ENCODE assay signal across 4 worm cellular contexts in the genomic region with DNA sequence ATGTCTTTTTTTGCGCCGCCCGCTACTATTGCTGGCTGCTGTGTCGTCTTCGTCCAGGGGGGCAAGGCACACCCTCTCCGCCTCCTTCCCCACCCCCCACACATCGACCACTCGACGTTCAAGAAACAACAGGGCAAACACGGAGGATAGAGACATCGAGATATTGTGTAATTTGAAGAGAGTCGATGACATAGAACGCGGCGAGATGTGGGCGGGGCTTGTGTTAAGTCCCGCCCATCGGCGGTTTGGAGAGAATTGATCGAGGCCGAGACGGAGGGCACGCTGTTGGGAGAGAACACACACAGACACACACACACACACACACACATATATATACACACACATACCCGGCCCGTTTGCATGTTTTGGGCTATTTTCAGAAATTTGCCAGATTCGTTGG.
A peak's percentile ranks its signal among the peaks of the same experiment; 100 is the strongest.
TF ChIP-seq lines count a peak whose summit lies in the region.

No protein-coding gene starts in this region.

TF ChIP-seq in whole organism, L2 larva, 48 proteins besides CTCF, POLR2A, EP300 and RAD21 (continued from another document):
- TF ChIP-seq unc-39 (tag; optimal IDR thresholded peaks at IDR 0.05; lab: Kevin White, UChicago) (no peak), nhr-21 (tag; optimal IDR thresholded peaks at IDR 0.05; lab: Kevin White, UChicago) (peak; percentile 49), sma-3 (GFP tag; optimal IDR thresholded peaks at IDR 0.05; lab: Kevin White, UChicago) (peak; percentile 74), sem-4 (tag; optimal IDR thresholded peaks at IDR 0.05; lab: Kevin White, UChicago) (peak; percentile 15), nhr-237 (tag; optimal IDR thresholded peaks at IDR 0.05; lab: Kevin White, UChicago) (no peak), nhr-25 (tag; optimal IDR thresholded peaks at IDR 0.05; lab: Kevin White, UChicago) (peak; percentile 80), crh-2 (tag; optimal IDR thresholded peaks at IDR 0.05; lab: Kevin White, UChicago) (peak; percentile 63), snpc-4 (tag; optimal IDR thresholded peaks at IDR 0.05; lab: Kevin White, UChicago) (no peak), blmp-1 (tag; optimal IDR thresholded peaks at IDR 0.05; lab: Kevin White, UChicago; ENCODE audit: insufficient read depth) (peak; percentile 46), lin-11 (tag; optimal IDR thresholded peaks at IDR 0.05; lab: Kevin White, UChicago) (peak; percentile 29), alr-1 (tag; optimal IDR thresholded peaks at IDR 0.05; lab: Kevin White, UChicago) (no peak), ztf-11 (tag; optimal IDR thresholded peaks at IDR 0.05; lab: Kevin White, UChicago) (no peak), fos-1 (tag; optimal IDR thresholded peaks at IDR 0.05; lab: Kevin White, UChicago) (peak; percentile 66), lin-13 (GFP tag; optimal IDR thresholded peaks at IDR 0.05; lab: Kevin White, UChicago) (peak; percentile 49)

TF ChIP-seq in whole organism, L4 larva, 104 proteins besides CTCF, POLR2A, EP300 and RAD21 (continued from another document and continues in another):
- TF ChIP-seq unc-62 (GFP tag; optimal IDR thresholded peaks at IDR 0.05 in 1 of 2; lab: Kevin White, UChicago) (peak in 1 of 2 experiments; percentile 72), unc-62 (tag; optimal IDR thresholded peaks at IDR 0.05; lab: Kevin White, UChicago) (no peak), mes-2 (tag; optimal IDR thresholded peaks at IDR 0.05; lab: Kevin White, UChicago; ENCODE audit: poor library complexity, severe bottlenecking) (peak; percentile 77), R02D3.7 (tag; optimal IDR thresholded peaks at IDR 0.05; lab: Kevin White, UChicago) (no peak), nhr-11 (tag; optimal IDR thresholded peaks at IDR 0.05; lab: Kevin White, UChicago) (peak; percentile 62), ZK337.2 (GFP tag; IDR thresholded peaks at IDR 0.05; lab: Robert Waterston, UW) (0 out of 2 replicates have a peak, but pooled peaks have one; percentile 53), lin-38 (GFP tag; IDR thresholded peaks at IDR 0.05; lab: Robert Waterston, UW) (peak; percentile 49), lim-7 (GFP tag; IDR thresholded peaks at IDR 0.05; lab: Robert Waterston, UW) (no peak), nhr-237 (tag; optimal IDR thresholded peaks at IDR 0.05; lab: Kevin White, UChicago) (no peak), hlh-11 (tag; optimal IDR thresholded peaks at IDR 0.05; lab: Kevin White, UChicago) (peak; percentile 92), lin-13 (GFP tag; optimal IDR thresholded peaks at IDR 0.05; lab: Kevin White, UChicago) (peak; percentile 53), dmd-8 (GFP tag; IDR thresholded peaks at IDR 0.05; lab: Robert Waterston, UW) (0 out of 2 replicates have a peak, but pooled peaks have one; percentile 55), aha-1 (tag; lab: Kevin White, UChicago) (peak; percentile 99), ama-1 (optimal IDR thresholded peaks at IDR 0.05; lab: Kevin White, UChicago) (peak; percentile 24), madf-9 (GFP tag; conservative IDR thresholded peaks at IDR 0.05; lab: Robert Waterston, UW) (no peak), T20F7.1 (GFP tag; optimal IDR thresholded peaks at IDR 0.05; lab: Kevin White, UChicago) (peak; percentile 15), ztf-7 (tag; optimal IDR thresholded peaks at IDR 0.05; lab: Kevin White, UChicago) (peak; percentile 31), jun-1 (tag; optimal IDR thresholded peaks at IDR 0.05; lab: Kevin White, UChicago) (peak; percentile 11), arid-1 (GFP tag; conservative IDR thresholded peaks at IDR 0.05; lab: Robert Waterston, UW) (peak; percentile 57), F49E8.2 (tag; optimal IDR thresholded peaks at IDR 0.05; lab: Kevin White, UChicago; ENCODE audit: borderline replicate concordance) (no peak), fkh-10 (GFP tag; optimal IDR thresholded peaks at IDR 0.05; lab: Kevin White, UChicago) (peak; percentile 59), nhr-10 (tag; optimal IDR thresholded peaks at IDR 0.05; lab: Kevin White, UChicago) (no peak), lin-29 (GFP tag; IDR thresholded peaks at IDR 0.05; lab: Robert Waterston, UW) (no peak), F37D6.2 (tag; optimal IDR thresholded peaks at IDR 0.05; lab: Kevin White, UChicago) (peak; percentile 51), ctbp-1 (GFP tag; IDR thresholded peaks at IDR 0.05; lab: Robert Waterston, UW) (peak; percentile 70), rbr-2 (tag; optimal IDR thresholded peaks at IDR 0.05; lab: Kevin White, UChicago) (peak; percentile 91), mep-1 (tag; optimal IDR thresholded peaks at IDR 0.05; lab: Kevin White, UChicago) (peak; percentile 89), lsy-2 (tag; optimal IDR thresholded peaks at IDR 0.05; lab: Kevin White, UChicago) (peak; percentile 29 to 74), nhr-102 (tag; optimal IDR thresholded peaks at IDR 0.05; lab: Kevin White, UChicago) (peak; percentile 52), nhr-42 (GFP tag; IDR thresholded peaks at IDR 0.05; lab: Robert Waterston, UW) (no peak), egl-43 (GFP tag; IDR thresholded peaks at IDR 0.05; lab: Robert Waterston, UW) (no peak), set-16 (GFP tag; IDR thresholded peaks at IDR 0.05; lab: Robert Waterston, UW) (peak; percentile 82), mxl-3 (GFP tag; optimal IDR thresholded peaks at IDR 0.05; lab: Kevin White, UChicago) (peak; percentile 82), F10B5.3 (tag; optimal IDR thresholded peaks at IDR 0.05; lab: Kevin White, UChicago) (peak; percentile 46), nhr-77 (tag; optimal IDR thresholded peaks at IDR 0.05; lab: Kevin White, UChicago) (peak; percentile 37), Y105C5A.15 (GFP tag; IDR thresholded peaks at IDR 0.05; lab: Robert Waterston, UW) (no peak), hif-1 (tag; optimal IDR thresholded peaks at IDR 0.05; lab: Kevin White, UChicago) (peak in 1 of 2 experiments; percentile 60), zag-1 (tag; optimal IDR thresholded peaks at IDR 0.05; lab: Kevin White, UChicago) (peak; percentile 52)

TF ChIP-seq in whole organism, late embryonic, 69 proteins besides CTCF, POLR2A, EP300 and RAD21 (continued from another document):
- TF ChIP-seq unc-3 (GFP tag; conservative IDR thresholded peaks at IDR 0.05; lab: Robert Waterston, UW), result no peak
- TF ChIP-seq unc-3 (tag; optimal IDR thresholded peaks at IDR 0.05; lab: Kevin White, UChicago), result no peak
- peak; percentile 39 for TF ChIP-seq syd-9 (tag; optimal IDR thresholded peaks at IDR 0.05; lab: Kevin White, UChicago)
- TF ChIP-seq elt-2 (tag; optimal IDR thresholded peaks at IDR 0.05; lab: Kevin White, UChicago), result peak; percentile 42
- peak; percentile 44 for TF ChIP-seq ceh-14 (tag; optimal IDR thresholded peaks at IDR 0.05; lab: Kevin White, UChicago)
- TF ChIP-seq ceh-22 (tag; optimal IDR thresholded peaks at IDR 0.05; lab: Kevin White, UChicago), result peak; percentile 64
- peak; percentile 74 for TF ChIP-seq rnt-1 (tag; optimal IDR thresholded peaks at IDR 0.05; lab: Kevin White, UChicago)
- peak; percentile 78 for TF ChIP-seq dmd-4 (tag; optimal IDR thresholded peaks at IDR 0.05; lab: Kevin White, UChicago; ENCODE audit: borderline replicate concordance)
- peak; percentile 25 for TF ChIP-seq madf-2 (tag; optimal IDR thresholded peaks at IDR 0.05; lab: Kevin White, UChicago)
- peak; percentile 85 for TF ChIP-seq ceh-31 (tag; optimal IDR thresholded peaks at IDR 0.05; lab: Kevin White, UChicago)
- TF ChIP-seq hlh-30 (tag; optimal IDR thresholded peaks at IDR 0.05; lab: Kevin White, UChicago; ENCODE audit: insufficient read depth), result peak; percentile 17
- TF ChIP-seq F13H6.1 (tag; optimal IDR thresholded peaks at IDR 0.05; lab: Kevin White, UChicago), result peak; percentile 59
- no peak for TF ChIP-seq ttx-3 (tag; optimal IDR thresholded peaks at IDR 0.05; lab: Kevin White, UChicago)
- TF ChIP-seq pag-3 (tag; optimal IDR thresholded peaks at IDR 0.05; lab: Kevin White, UChicago; ENCODE audit: borderline replicate concordance), result no peak
- peak; percentile 0 for TF ChIP-seq lim-6 (tag; optimal IDR thresholded peaks at IDR 0.05; lab: Kevin White, UChicago)
- peak; percentile 33 for TF ChIP-seq unc-42 (tag; optimal IDR thresholded peaks at IDR 0.05; lab: Kevin White, UChicago)
- peak; percentile 34 for TF ChIP-seq fkh-6 (tag; optimal IDR thresholded peaks at IDR 0.05; lab: Kevin White, UChicago)
- peak; percentile 14 for TF ChIP-seq zip-5 (tag; optimal IDR thresholded peaks at IDR 0.05; lab: Kevin White, UChicago)
- TF ChIP-seq C38D4.7 (GFP tag; optimal IDR thresholded peaks at IDR 0.05; lab: Kevin White, UChicago), result peak; percentile 12
- TF ChIP-seq ets-4 (tag; optimal IDR thresholded peaks at IDR 0.05; lab: Kevin White, UChicago), result peak; percentile 2
- peak; percentile 84 for TF ChIP-seq ceh-18 (tag; optimal IDR thresholded peaks at IDR 0.05; lab: Kevin White, UChicago)
- peak; percentile 12 for TF ChIP-seq sox-4 (tag; optimal IDR thresholded peaks at IDR 0.05; lab: Kevin White, UChicago)
- peak; percentile 67 for TF ChIP-seq pros-1 (tag; optimal IDR thresholded peaks at IDR 0.05; lab: Kevin White, UChicago)
- TF ChIP-seq ceh-6 (GFP tag; optimal IDR thresholded peaks at IDR 0.05; lab: Kevin White, UChicago), result peak; percentile 55

TF ChIP-seq in whole organism, mixed stage, embryonic, 35 proteins besides CTCF, POLR2A, EP300 and RAD21 (continued from another document):
- TF ChIP-seq cnd-1 (tag; optimal IDR thresholded peaks at IDR 0.05; lab: Kevin White, UChicago), result peak; percentile 46
- no peak for TF ChIP-seq elt-3 (tag; optimal IDR thresholded peaks at IDR 0.05; lab: Kevin White, UChicago)
- no peak for TF ChIP-seq ceh-83 (GFP tag; optimal IDR thresholded peaks at IDR 0.05; lab: Kevin White, UChicago)
- no peak for TF ChIP-seq bed-3 (GFP tag; optimal IDR thresholded peaks at IDR 0.05; lab: Kevin White, UChicago)
- TF ChIP-seq lsy-2 (tag; optimal IDR thresholded peaks at IDR 0.05; lab: Kevin White, UChicago), result peak; percentile 39
- TF ChIP-seq elt-1 (tag; optimal IDR thresholded peaks at IDR 0.05; lab: Kevin White, UChicago; ENCODE audit: borderline replicate concordance, insufficient read depth), result no peak
- no peak for TF ChIP-seq mab-5 (tag; optimal IDR thresholded peaks at IDR 0.05; lab: Kevin White, UChicago)
